Fruit fly (Drosophila melanogaster) whole organism, embryonic: Measurements from ENCODE around the gene CG1774.

ENCODE experiments used
- Ada2b ChIP-seq: fragments of 200-800 bp; sonication (Bioruptor generic); IDR thresholded peaks from 2 replicates; pipeline ENCODE4 v1.3.6; 2022; ENCODE audit warnings: missing biosample characterization, missing genetic modification characterization
- Awh ChIP-seq: fragments of 200-800 bp; sonication (Bioruptor generic); IDR thresholded peaks from 2 replicates; pipeline ENCODE4, ENCODE4 v1.3.6; 2022; ENCODE audit warnings: missing biosample characterization, missing genetic modification characterization
- B-H2 ChIP-seq: fragments of 200-800 bp; sonication (Bioruptor generic); optimal IDR thresholded peaks from 2 replicates; lab custom pipeline; 2018; ENCODE audit warnings: missing biosample characterization, mild to moderate bottlenecking, missing genetic modification characterization
- CG11085 ChIP-seq: fragments of 200-800 bp; sonication (Bioruptor generic); IDR thresholded peaks from 2 replicates; pipeline ENCODE4 v1.3.6; 2022; ENCODE audit warnings: missing biosample characterization, missing genetic modification characterization
- CG11723 ChIP-seq: fragments of 200-800 bp; sonication (Bioruptor generic); optimal IDR thresholded peaks from 2 replicates; lab custom pipeline; 2017; ENCODE audit warnings: missing biosample characterization, mild to moderate bottlenecking, missing genetic modification characterization
- CG12104 ChIP-seq: fragments of 200-800 bp; sonication (Bioruptor generic); optimal IDR thresholded peaks from 3 replicates; lab custom pipeline; 2016; ENCODE audit warnings: missing biosample characterization, missing genetic modification characterization
- CG12299 ChIP-seq: fragments of 200-800 bp; sonication (Bioruptor generic); optimal IDR thresholded peaks from 2 replicates; lab custom pipeline; 2018; ENCODE audit warnings: missing biosample characterization, mild to moderate bottlenecking, missing genetic modification characterization
- CG15269 ChIP-seq: fragments of 200-800 bp; sonication (Bioruptor generic); optimal IDR thresholded peaks from 2 replicates; lab custom pipeline; 2018; ENCODE audit warnings: missing biosample characterization, mild to moderate bottlenecking, missing genetic modification characterization, moderate library complexity
- CG1647 ChIP-seq: fragments of 200-800 bp; sonication (Bioruptor generic); optimal IDR thresholded peaks from 3 replicates; lab custom pipeline; 2016; ENCODE audit warnings: missing biosample characterization, missing genetic modification characterization
- CG17385 ChIP-seq: fragments of 200-800 bp; sonication (Bioruptor generic); optimal IDR thresholded peaks from 3 replicates; lab custom pipeline; 2018; ENCODE audit warnings: missing biosample characterization, mild to moderate bottlenecking, missing genetic modification characterization
- CG17568 ChIP-seq: fragments of 200-800 bp; sonication (Bioruptor generic); optimal IDR thresholded peaks from 2 replicates; lab custom pipeline; 2018; ENCODE audit warnings: missing biosample characterization, mild to moderate bottlenecking, missing genetic modification characterization, moderate library complexity
- CG1792 ChIP-seq: fragments of 200-800 bp; sonication (Bioruptor generic); optimal IDR thresholded peaks from 2 replicates; lab custom pipeline; 2016; ENCODE audit warnings: missing biosample characterization, missing genetic modification characterization
- CG1832 ChIP-seq: fragments of 200-800 bp; sonication (Bioruptor generic); optimal IDR thresholded peaks from 2 replicates; lab custom pipeline; 2017; ENCODE audit warnings: missing biosample characterization, mild to moderate bottlenecking, missing genetic modification characterization, inconsistent platforms
- CG18764 ChIP-seq: fragments of 200-800 bp; sonication (Bioruptor generic); optimal IDR thresholded peaks from 3 replicates; lab custom pipeline; 2016; ENCODE audit warnings: missing biosample characterization, missing genetic modification characterization
- CG2199 ChIP-seq: fragments of 200-800 bp; sonication (Bioruptor generic); IDR thresholded peaks from 3 replicates; pipeline ENCODE4 v1.3.6; 2022; ENCODE audit warnings: missing biosample characterization, missing genetic modification characterization
- CG2889 ChIP-seq: fragments of 200-800 bp; sonication (Bioruptor generic); IDR thresholded peaks from 3 replicates; pipeline ENCODE4 v1.3.6; 2022; ENCODE audit warnings: missing biosample characterization, missing genetic modification characterization
- CG4617 ChIP-seq: fragments of 200-800 bp; sonication (Bioruptor generic); optimal IDR thresholded peaks from 3 replicates; lab custom pipeline; 2016; ENCODE audit warnings: missing biosample characterization, missing genetic modification characterization, borderline replicate concordance
- CG5245 ChIP-seq: fragments of 200-800 bp; sonication (Bioruptor generic); optimal IDR thresholded peaks from 3 replicates; lab custom pipeline; 2016; ENCODE audit warnings: missing biosample characterization, missing genetic modification characterization
- CG6175 ChIP-seq: fragments of 200-800 bp; sonication (Bioruptor generic); IDR thresholded peaks from 3 replicates; pipeline ENCODE4 v1.3.6; 2022; ENCODE audit warnings: missing biosample characterization, missing genetic modification characterization
- CG6272 ChIP-seq: fragments of 200-800 bp; sonication (Bioruptor generic); IDR thresholded peaks from 2 replicates; pipeline ENCODE4 v1.3.6; 2022; ENCODE audit warnings: missing biosample characterization, missing genetic modification characterization
- CG6683 ChIP-seq: fragments of 200-800 bp; sonication (Bioruptor generic); optimal IDR thresholded peaks from 2 replicates; lab custom pipeline; 2017; ENCODE audit warnings: missing biosample characterization, mild to moderate bottlenecking, missing genetic modification characterization, missing genetic modification reagents
- CG6854 ChIP-seq: fragments of 200-800 bp; sonication (Bioruptor generic); optimal IDR thresholded peaks from 3 replicates; lab custom pipeline; 2017; ENCODE audit warnings: missing biosample characterization, mild to moderate bottlenecking, missing genetic modification characterization
- CG7928 ChIP-seq: fragments of 200-800 bp; sonication (Bioruptor generic); optimal IDR thresholded peaks from 2 replicates; lab custom pipeline; 2017; ENCODE audit warnings: missing biosample characterization, mild to moderate bottlenecking, missing genetic modification characterization
- CG8359 ChIP-seq: fragments of 200-800 bp; sonication (Bioruptor generic); optimal IDR thresholded peaks from 2 replicates; lab custom pipeline; 2017; ENCODE audit warnings: missing biosample characterization, mild to moderate bottlenecking, missing genetic modification characterization, borderline replicate concordance
- CG9727 ChIP-seq: fragments of 200-800 bp; sonication (Bioruptor generic); optimal IDR thresholded peaks from 3 replicates; lab custom pipeline; 2017; ENCODE audit warnings: missing biosample characterization, mild to moderate bottlenecking, missing genetic modification characterization
- Fer1 ChIP-seq: fragments of 200-800 bp; sonication (Bioruptor generic); optimal IDR thresholded peaks from 2 replicates; lab custom pipeline; 2017; ENCODE audit warnings: missing biosample characterization, mild to moderate bottlenecking, missing genetic modification characterization
- Gug ChIP-seq: fragments of 200-800 bp; sonication (Bioruptor generic); IDR thresholded peaks from 4 replicates; pipeline ENCODE4 v1.3.6; 2022; ENCODE audit warnings: missing biosample characterization, missing genetic modification characterization
- HHEX ChIP-seq: fragments of 200-800 bp; sonication (Bioruptor generic); optimal IDR thresholded peaks from 3 replicates; lab custom pipeline; 2017; ENCODE audit warnings: missing biosample characterization, mild to moderate bottlenecking, missing genetic modification characterization, missing genetic modification reagents
- Hr39 ChIP-seq: fragments of >200 bp; optimal IDR thresholded peaks from 2 replicates; lab custom pipeline; 2017
- Optix ChIP-seq: fragments of 200-800 bp; sonication (Bioruptor generic); IDR thresholded peaks from 3 replicates; pipeline ENCODE4 v1.3.6; 2022; ENCODE audit warnings: missing biosample characterization, missing genetic modification characterization
- Pdp1 ChIP-seq, 2 experiments: fragments of 200-800 bp; sonication (Bioruptor generic); optimal IDR thresholded peaks; 3 replicates each; lab custom pipeline; 2016; ENCODE audit warnings: missing biosample characterization in 2 of 2, missing genetic modification characterization in 2 of 2, mild to moderate bottlenecking in 1 of 2, moderate library complexity in 1 of 2
- Side ChIP-seq: fragments of 200-800 bp; sonication (Bioruptor generic); optimal IDR thresholded peaks from 2 replicates; lab custom pipeline; 2016; ENCODE audit warnings: missing biosample characterization, missing genetic modification characterization
- Xrp1 ChIP-seq: fragments of 200-800 bp; sonication (Bioruptor generic); IDR thresholded peaks from 2 replicates; pipeline ENCODE4 v1.3.6; 2022; ENCODE audit warnings: missing biosample characterization, missing genetic modification characterization
- btn ChIP-seq: fragments of 200-800 bp; sonication (Bioruptor generic); optimal IDR thresholded peaks from 2 replicates; lab custom pipeline; 2016; ENCODE audit warnings: missing biosample characterization, missing genetic modification characterization
- dpn ChIP-seq, 2 experiments: fragments of 200-800 bp; sonication (Bioruptor generic); optimal IDR thresholded peaks; 3 replicates each; lab custom pipeline; 2016; ENCODE audit warnings: missing biosample characterization in 2 of 2, missing genetic modification characterization in 2 of 2
- ems ChIP-seq: fragments of 200-800 bp; sonication (Bioruptor generic); optimal IDR thresholded peaks from 3 replicates; lab custom pipeline; 2016; ENCODE audit warnings: missing biosample characterization, missing genetic modification characterization
- esg ChIP-seq: fragments of 200-800 bp; sonication (Bioruptor generic); conservative IDR thresholded peaks from 2 replicates; pipeline ENCODE4 v1.3.6; 2022; ENCODE audit warnings: missing biosample characterization, missing genetic modification characterization
- exex ChIP-seq: fragments of 200-800 bp; sonication (Bioruptor generic); optimal IDR thresholded peaks from 4 replicates; lab custom pipeline; 2018; ENCODE audit warnings: missing biosample characterization, mild to moderate bottlenecking, missing genetic modification characterization, moderate library complexity
- fu2 ChIP-seq: fragments of 200-800 bp; sonication (Bioruptor generic); optimal IDR thresholded peaks from 2 replicates; lab custom pipeline; 2016; ENCODE audit warnings: missing biosample characterization, missing genetic modification characterization
- gem ChIP-seq: fragments of 200-800 bp; sonication (Bioruptor generic); optimal IDR thresholded peaks from 2 replicates; lab custom pipeline; 2019; ENCODE audit warnings: missing biosample characterization, mild to moderate bottlenecking, missing genetic modification characterization, moderate library complexity
- grau ChIP-seq: fragments of 200-800 bp; optimal IDR thresholded peaks from 3 replicates; lab custom pipeline; 2019; ENCODE audit warnings: missing biosample characterization, mild to moderate bottlenecking, missing genetic modification characterization, moderate library complexity
- grn ChIP-seq: fragments of 200-800 bp; sonication (Bioruptor generic); optimal IDR thresholded peaks from 3 replicates; lab custom pipeline; 2017; ENCODE audit warnings: missing biosample characterization, missing genetic modification characterization
- gt ChIP-seq: fragments of 200-800 bp; sonication (Bioruptor generic); IDR thresholded peaks from 2 replicates; pipeline ENCODE4 v1.3.6; 2022; ENCODE audit warnings: missing biosample characterization, missing genetic modification characterization
- jigr1 ChIP-seq: fragments of 200-800 bp; sonication (Bioruptor generic); IDR thresholded peaks from 3 replicates; pipeline ENCODE4 v1.3.6; 2022; ENCODE audit warnings: missing biosample characterization, missing genetic modification characterization
- lmd ChIP-seq: fragments of 200-800 bp; sonication (Bioruptor generic); IDR thresholded peaks from 2 replicates; pipeline ENCODE4 v1.3.6; 2022; ENCODE audit warnings: missing biosample characterization, missing genetic modification characterization
- luna ChIP-seq: fragments of 200-800 bp; sonication (Bioruptor generic); optimal IDR thresholded peaks from 2 replicates; lab custom pipeline; 2016; ENCODE audit warnings: missing biosample characterization, missing genetic modification characterization
- nau ChIP-seq: fragments of 200-800 bp; sonication (Bioruptor generic); optimal IDR thresholded peaks from 3 replicates; lab custom pipeline; 2017; ENCODE audit warnings: missing biosample characterization, mild to moderate bottlenecking, missing genetic modification characterization, missing genetic modification reagents
- pb ChIP-seq: fragments of 200-800 bp; sonication (Bioruptor generic); optimal IDR thresholded peaks from 3 replicates; lab custom pipeline; 2016; ENCODE audit warnings: missing biosample characterization, missing genetic modification characterization
- pfk ChIP-seq: fragments of 200-800 bp; sonication (Bioruptor generic); optimal IDR thresholded peaks from 2 replicates; lab custom pipeline; 2018; ENCODE audit warnings: missing biosample characterization, mild to moderate bottlenecking, missing genetic modification characterization, moderate library complexity
- ro ChIP-seq: fragments of 200-800 bp; sonication (Bioruptor generic); IDR thresholded peaks from 2 replicates; pipeline ENCODE4 v1.3.6; 2022; ENCODE audit warnings: missing biosample characterization, missing genetic modification characterization
- seq ChIP-seq: fragments of 200-800 bp; sonication (Bioruptor generic); IDR thresholded peaks from 2 replicates; pipeline ENCODE4 v1.3.6; 2022; ENCODE audit warnings: missing biosample characterization, missing genetic modification characterization
- stwl ChIP-seq: fragments of 200-800 bp; sonication (Bioruptor generic); optimal IDR thresholded peaks from 3 replicates; lab custom pipeline; 2018; ENCODE audit warnings: missing biosample characterization, mild to moderate bottlenecking, missing genetic modification characterization, moderate library complexity
- toy ChIP-seq: fragments of 200-800 bp; sonication (Bioruptor generic); IDR thresholded peaks from 2 replicates; pipeline ENCODE4 v1.3.6; 2022; ENCODE audit warnings: missing biosample characterization, missing genetic modification characterization

The CG1774 gene

dm6 chr3R:31605117-31605432 lies 12.5 kb downstream of the CG1774 start:
- TF ChIP-seq Xrp1 (GFP tag; lab: Robert Waterston, UW) (no peak), pb (GFP tag; lab: Kevin White, UChicago) (no peak), CG9727 (GFP tag; lab: Kevin White, UChicago) (no peak), lmd (GFP tag; lab: Robert Waterston, UW) (no peak), CG17568 (GFP tag; lab: Kevin White, UChicago) (peak; percentile 10), HHEX (GFP tag; lab: Kevin White, UChicago) (peak; percentile 9), CG17385 (no peak), btn (no peak), Gug (GFP tag; lab: Robert Waterston, UW) (no peak), dpn (GFP tag; optimal IDR thresholded peaks at IDR 0.05; lab: Kevin White, UChicago) (no peak), gem (tag; lab: Kevin White, UChicago) (no peak), CG12104 (GFP tag; lab: Kevin White, UChicago) (no peak), CG18764 (GFP tag; lab: Kevin White, UChicago) (no peak), stwl (no peak), fu2 (GFP tag; lab: Kevin White, UChicago) (no peak), Hr39 (lab: Kevin White, UChicago) (no peak), B-H2 (GFP tag; lab: Kevin White, UChicago) (no peak), nau (GFP tag; lab: Kevin White, UChicago) (no peak), CG6175 (GFP tag; lab: Robert Waterston, UW) (no peak), CG2199 (GFP tag; lab: Robert Waterston, UW) (0 out of 3 replicates have a peak, but pooled peaks have one; percentile 27), CG12299 (tag; lab: Kevin White, UChicago) (no peak), jigr1 (GFP tag; lab: Robert Waterston, UW) (no peak), seq (GFP tag; lab: Robert Waterston, UW) (no peak), CG11723 (GFP tag; lab: Kevin White, UChicago) (no peak), CG1792 (GFP tag; lab: Kevin White, UChicago) (no peak), CG15269 (tag; lab: Kevin White, UChicago) (peak; percentile 14), luna (GFP tag; lab: Kevin White, UChicago) (no peak), CG5245 (GFP tag; lab: Kevin White, UChicago) (no peak), Side (no peak), CG11085 (GFP tag; lab: Robert Waterston, UW) (no peak), ro (GFP tag; lab: Robert Waterston, UW) (no peak), esg (GFP tag; lab: Robert Waterston, UW) (no peak), CG6272 (GFP tag; lab: Robert Waterston, UW) (no peak), Optix (no peak), CG6854 (GFP tag; lab: Kevin White, UChicago) (no peak), Awh (GFP tag; lab: Robert Waterston, UW) (no peak), Ada2b (GFP tag; lab: Robert Waterston, UW) (no peak), CG1647 (GFP tag; lab: Kevin White, UChicago) (no peak), grau (tag; lab: Kevin White, UChicago) (peak; percentile 84), grn (GFP tag; lab: Kevin White, UChicago) (peak; percentile 49), Fer1 (GFP tag; lab: Kevin White, UChicago) (no peak), pfk (GFP tag; lab: Kevin White, UChicago) (peak; percentile 66), CG6683 (GFP tag; lab: Kevin White, UChicago) (no peak), Pdp1 (GFP tag; optimal IDR thresholded peaks at IDR 0.05; lab: Kevin White, UChicago) (peak in 1 of 2 experiments; percentile 78), CG1832 (no peak), CG2889 (GFP tag; lab: Robert Waterston, UW) (no peak), CG4617 (GFP tag; lab: Kevin White, UChicago) (no peak), exex (tag; lab: Kevin White, UChicago) (peak; percentile 8), CG8359 (GFP tag; lab: Kevin White, UChicago) (no peak), toy (no peak), gt (GFP tag; lab: Robert Waterston, UW) (no peak), ems (no peak), CG7928 (GFP tag; lab: Kevin White, UChicago) (no peak)
